Worm (Caenorhabditis elegans) whole organism, L4 larva: ENCODE measurements around the gene C15H9.3.

Source experiments
- F49E8.2 ChIP-seq: sonication (generic microtip); optimal IDR thresholded peaks from 2 replicates; lab custom pipeline; 2016; ENCODE audit warnings: missing compliant biosample characterization, mild to moderate bottlenecking, missing genetic modification characterization, borderline replicate concordance
- T26A8.4 ChIP-seq: fragments of 200-800 bp; sonication (Bioruptor generic); IDR thresholded peaks from 2 replicates; pipeline ENCODE4 v1.3.6; 2022; ENCODE audit warnings: missing genetic modification characterization, missing compliant biosample characterization
- fos-1 ChIP-seq: fragments of 150-350 bp; optimal IDR thresholded peaks from 2 replicates; lab custom pipeline; 2014; ENCODE audit warnings: missing biosample characterization, missing genetic modification characterization
- nhr-41 ChIP-seq: fragments of 200-800 bp; sonication (Bioruptor generic); IDR thresholded peaks from 2 replicates; pipeline ENCODE4 v1.3.6; 2022; ENCODE audit warnings: missing genetic modification reagents, missing genetic modification characterization, missing compliant biosample characterization

DNA sequence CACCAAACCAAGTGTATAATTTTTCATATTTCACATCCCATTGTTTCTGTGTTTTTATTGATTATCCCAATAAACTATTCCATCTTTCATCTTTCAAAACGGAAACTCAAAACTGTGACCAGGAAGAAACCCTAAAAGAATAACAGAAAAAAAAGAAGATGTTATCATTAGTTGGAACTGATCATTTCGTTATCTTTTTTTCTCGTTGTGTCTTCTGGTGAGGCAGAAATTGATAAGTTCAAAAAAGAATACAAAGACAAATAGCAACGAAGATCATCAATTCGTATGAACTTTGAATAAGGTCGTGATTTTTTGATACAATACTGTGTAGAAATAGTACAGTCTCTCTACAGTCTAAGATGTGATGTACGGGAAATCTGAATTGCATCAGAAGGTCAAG lies 33.8 kb upstream of the C15H9.3 start:
- TF ChIP-seq fos-1 (no peak), F49E8.2 (tag; lab: Kevin White, UChicago) (no peak), T26A8.4 (GFP tag; lab: Robert Waterston, UW) (no peak), nhr-41 (GFP tag; lab: Robert Waterston, UW) (no peak)
